Worm (Caenorhabditis elegans): ENCODE data around the gene Y51H4A.23.
"Not testable (repeated sequence)": the region's sequence is repeated elsewhere in the genome, so short reads cannot be mapped to it uniquely, and the experiment has no call there.

The Y51H4A.23 gene

DNA sequence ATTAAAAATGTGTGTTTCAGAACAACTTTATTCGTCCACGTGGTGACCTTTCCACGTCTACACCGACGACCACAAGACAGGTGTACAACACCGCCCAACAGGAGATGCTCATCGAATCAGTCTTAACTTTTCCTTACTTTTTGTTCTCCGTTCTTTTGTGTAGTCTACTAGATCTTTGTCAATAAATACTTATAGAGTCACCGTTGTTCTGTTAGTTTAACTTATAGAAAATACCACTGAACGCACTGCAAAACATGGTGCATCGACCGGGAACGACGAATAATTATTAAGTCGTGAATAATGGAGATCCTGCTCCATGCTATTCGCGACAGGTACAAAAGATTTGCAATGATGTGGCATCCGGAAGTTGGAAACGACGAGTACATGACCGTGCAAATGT, at the start of gene Y51H4A.23:
TSS of gene Y51H4A.23 (plus strand) at position 301 of the 400 bp plus-strand sequence.
- not testable (repeated sequence) for TF ChIP-seq ceh-83 (GFP tag; optimal IDR thresholded peaks at IDR 0.05); lin-13 (tag; optimal IDR thresholded peaks at IDR 0.05); flh-1 (GFP tag; optimal IDR thresholded peaks at IDR 0.05)

DNA sequence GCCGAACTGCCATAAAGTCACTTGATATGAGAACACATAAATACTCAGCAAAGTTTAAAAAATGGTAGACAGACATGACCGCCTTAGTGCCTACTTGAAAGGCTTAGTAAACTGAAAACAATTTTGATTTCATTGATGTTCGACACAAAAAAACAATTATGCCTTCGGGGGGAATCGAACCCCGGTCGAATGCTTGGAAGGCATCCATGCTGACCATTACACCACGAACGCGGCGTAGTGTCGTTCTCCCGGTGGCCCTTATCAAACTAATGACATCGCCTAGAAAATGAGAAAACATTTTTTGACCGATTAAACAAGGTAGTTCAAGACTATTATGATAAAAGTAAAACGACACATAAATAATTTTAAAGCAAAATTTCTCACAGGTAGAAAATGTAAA, 38.5 kb upstream of the Y51H4A.23 start:
- TF ChIP-seq ceh-83 (GFP tag; optimal IDR thresholded peaks at IDR 0.05) (peak; percentile 41), lin-32 (GFP tag; optimal IDR thresholded peaks at IDR 0.05) (no peak), M03D4.4 (tag; optimal IDR thresholded peaks at IDR 0.05) (peak; percentile 57), ham-2 (GFP tag; optimal IDR thresholded peaks at IDR 0.05) (peak; percentile 23), sem-2 (GFP tag; optimal IDR thresholded peaks at IDR 0.05) (no peak), mls-2 (tag; optimal IDR thresholded peaks at IDR 0.05) (no peak), bed-3 (GFP tag; optimal IDR thresholded peaks at IDR 0.05) (no peak)

DNA sequence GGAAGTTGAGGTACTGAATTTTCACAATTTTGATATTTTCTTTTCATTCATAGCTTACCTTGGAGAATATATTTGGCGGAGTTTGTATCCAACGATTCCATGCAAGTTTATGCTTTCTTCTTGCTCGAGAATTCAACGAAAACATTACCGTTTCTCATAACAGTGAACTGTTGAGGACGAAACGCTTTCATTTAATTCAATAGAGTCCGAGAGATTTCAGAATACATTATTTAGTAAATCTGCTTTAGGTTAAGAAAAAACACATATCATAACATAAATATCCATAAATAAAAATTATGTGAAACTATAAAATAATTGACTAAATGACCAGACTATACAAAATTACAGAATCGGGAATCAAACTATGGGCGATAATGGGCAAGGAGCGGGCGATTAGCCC, 28.1 kb upstream of the Y51H4A.23 start, which contains the start of gene Y51H4A.941:
TSS of gene Y51H4A.941 (minus strand) at position 101 of the 400 bp plus-strand sequence.
- TF ChIP-seq bed-3 (GFP tag; optimal IDR thresholded peaks at IDR 0.05) (no peak), unc-120 (tag; optimal IDR thresholded peaks at IDR 0.05; ENCODE audit: poor library complexity, severe bottlenecking) (no peak), pha-4 (tag; optimal IDR thresholded peaks at IDR 0.05) (no peak), nhr-237 (tag; optimal IDR thresholded peaks at IDR 0.05) (no peak), unc-39 (tag; optimal IDR thresholded peaks at IDR 0.05) (no peak), tbx-8 (GFP tag; optimal IDR thresholded peaks at IDR 0.05) (no peak), elt-1 (tag; optimal IDR thresholded peaks at IDR 0.05; ENCODE audit: borderline replicate concordance, insufficient read depth) (no peak)

DNA sequence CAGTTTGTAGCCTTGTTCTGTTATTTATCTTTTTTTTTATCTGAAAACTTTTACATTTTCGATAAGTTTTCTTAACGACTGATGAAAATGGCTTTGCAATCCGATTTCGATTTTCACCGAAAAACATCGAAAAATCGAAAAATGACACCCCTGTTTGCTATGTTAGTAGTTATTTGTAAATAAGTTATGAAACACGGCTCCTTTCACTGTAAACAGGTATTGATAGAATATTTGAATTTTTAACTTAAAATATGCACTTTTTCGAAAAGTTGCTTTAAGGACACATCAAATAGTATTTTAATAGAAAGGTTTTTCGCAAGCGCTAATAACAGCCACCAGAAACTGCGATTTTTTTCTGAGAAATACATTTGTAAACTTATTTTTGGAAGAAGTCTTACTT, 26.3 kb upstream of the Y51H4A.23 start:
- TF ChIP-seq elt-1 (tag; optimal IDR thresholded peaks at IDR 0.05; ENCODE audit: borderline replicate concordance, insufficient read depth), result no peak
- no peak for TF ChIP-seq lin-32 (GFP tag; optimal IDR thresholded peaks at IDR 0.05)
- TF ChIP-seq zip-8 (tag; optimal IDR thresholded peaks at IDR 0.05), result no peak
- TF ChIP-seq nhr-76 (tag; optimal IDR thresholded peaks at IDR 0.05), result no peak
- no peak for TF ChIP-seq elt-3 (tag; optimal IDR thresholded peaks at IDR 0.05)
- no peak for TF ChIP-seq lin-13 (tag; optimal IDR thresholded peaks at IDR 0.05)
- TF ChIP-seq mep-1 (tag; optimal IDR thresholded peaks at IDR 0.05), result no peak
- TF ChIP-seq sem-2 (GFP tag; optimal IDR thresholded peaks at IDR 0.05), result no peak
- TF ChIP-seq ceh-39 (tag; optimal IDR thresholded peaks at IDR 0.05), result no peak
- TF ChIP-seq M03D4.4 (tag; optimal IDR thresholded peaks at IDR 0.05), result no peak
- TF ChIP-seq unc-62 (GFP tag; optimal IDR thresholded peaks at IDR 0.05), result no peak

DNA sequence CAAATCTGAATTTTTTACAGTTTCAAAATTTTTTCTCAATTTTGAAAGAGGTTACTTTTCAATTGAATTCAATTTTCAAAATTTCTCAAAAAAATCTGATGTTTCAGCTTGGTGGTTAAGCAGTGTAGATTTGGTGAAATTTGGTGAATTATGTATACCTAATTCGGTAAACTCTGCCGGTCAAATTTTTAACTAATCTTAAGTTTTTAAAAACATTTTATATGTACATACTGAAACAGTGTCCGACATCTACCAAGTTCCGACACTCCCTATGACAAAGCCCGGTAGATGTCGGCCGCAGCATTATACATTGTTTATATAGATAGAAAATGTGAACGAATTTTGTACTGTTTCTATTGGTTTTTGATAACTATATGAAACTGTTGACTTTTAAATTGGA, 15.8 kb upstream of the Y51H4A.23 start:
- no peak for TF ChIP-seq hlh-1 (tag; optimal IDR thresholded peaks at IDR 0.05)
- TF ChIP-seq mep-1 (tag; optimal IDR thresholded peaks at IDR 0.05), result no peak
- no peak for TF ChIP-seq cnd-1 (tag; optimal IDR thresholded peaks at IDR 0.05)
- TF ChIP-seq ceh-43 (GFP tag; optimal IDR thresholded peaks at IDR 0.05), result no peak
- TF ChIP-seq sem-2 (GFP tag; optimal IDR thresholded peaks at IDR 0.05), result no peak
- no peak for TF ChIP-seq elt-3 (tag; optimal IDR thresholded peaks at IDR 0.05)
- TF ChIP-seq mab-5 (tag; optimal IDR thresholded peaks at IDR 0.05), result no peak
- TF ChIP-seq ces-1 (GFP tag; optimal IDR thresholded peaks at IDR 0.05), result no peak

DNA sequence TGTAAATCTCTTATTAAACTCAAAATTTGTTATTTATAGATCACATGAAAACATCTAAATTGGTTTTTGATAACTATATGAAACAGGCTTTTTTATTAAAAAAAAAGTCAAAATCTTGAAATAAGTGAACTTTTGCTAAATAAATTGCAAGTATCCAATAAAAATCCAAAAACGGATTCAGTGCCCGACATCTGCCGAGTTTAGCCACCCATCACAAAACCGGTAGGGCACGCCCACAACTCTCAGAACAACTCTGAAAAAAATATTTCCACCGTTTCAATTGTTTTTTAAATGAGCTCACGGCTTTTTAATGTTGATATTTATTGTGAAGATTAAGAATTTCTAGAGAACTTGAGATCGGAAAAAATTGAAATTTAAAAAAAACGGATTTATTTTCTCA, 13.0 kb upstream of the Y51H4A.23 start:
- TF ChIP-seq cnd-1 (tag; optimal IDR thresholded peaks at IDR 0.05), result no peak
- TF ChIP-seq ztf-11 (tag; optimal IDR thresholded peaks at IDR 0.05), result no peak
- TF ChIP-seq bed-3 (GFP tag; optimal IDR thresholded peaks at IDR 0.05), result no peak
- TF ChIP-seq flh-1 (GFP tag; optimal IDR thresholded peaks at IDR 0.05), result no peak

DNA sequence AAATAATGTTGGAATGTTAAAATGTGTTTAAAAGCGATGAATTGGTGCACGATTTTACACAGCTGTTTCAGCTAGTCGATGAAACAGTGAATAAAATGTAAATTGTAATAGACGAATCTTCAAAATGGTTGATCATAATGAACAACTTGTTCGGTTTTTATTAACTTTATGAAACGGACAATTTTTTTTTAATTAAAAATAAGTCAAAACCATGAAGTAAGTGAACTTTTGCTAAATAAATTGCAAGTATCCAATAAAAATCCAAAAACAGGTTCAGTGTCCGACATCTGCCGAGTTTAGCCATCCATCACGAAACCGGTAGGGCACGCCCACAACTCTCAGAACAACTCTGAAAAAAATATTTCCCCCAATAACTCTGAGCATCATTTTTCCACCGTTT, 12.4 kb upstream of the Y51H4A.23 start:
- TF ChIP-seq elt-1 (tag; optimal IDR thresholded peaks at IDR 0.05; ENCODE audit: borderline replicate concordance, insufficient read depth), result no peak
- TF ChIP-seq unc-39 (tag; optimal IDR thresholded peaks at IDR 0.05), result no peak
- TF ChIP-seq sptf-1 (tag; optimal IDR thresholded peaks at IDR 0.05), result no peak
- no peak for TF ChIP-seq ces-1 (GFP tag; optimal IDR thresholded peaks at IDR 0.05)
- TF ChIP-seq bed-3 (GFP tag; optimal IDR thresholded peaks at IDR 0.05), result no peak
- TF ChIP-seq nhr-76 (tag; optimal IDR thresholded peaks at IDR 0.05), result no peak
- TF ChIP-seq tbx-8 (GFP tag; optimal IDR thresholded peaks at IDR 0.05), result no peak
- no peak for TF ChIP-seq lin-13 (tag; optimal IDR thresholded peaks at IDR 0.05)
- no peak for TF ChIP-seq sem-2 (GFP tag; optimal IDR thresholded peaks at IDR 0.05)
- no peak for TF ChIP-seq ztf-11 (tag; optimal IDR thresholded peaks at IDR 0.05)

All from whole organism, mixed stage, embryonic.